Fruit fly (Drosophila melanogaster) whole organism, prepupa: ENCODE results near the gene CG42729.
A peak's percentile ranks its signal among the peaks of the same experiment; 100 is the strongest.

Experiments used
- Blimp-1 ChIP-seq: fragments of 200-800 bp; sonication (Bioruptor generic); optimal IDR thresholded peaks from 3 replicates; lab custom pipeline; 2017; ENCODE audit warnings: missing biosample characterization, missing genetic modification characterization, mild to moderate bottlenecking, moderate library complexity, missing genetic modification reagents
- CG10631 ChIP-seq: fragments of 200-800 bp; sonication (Bioruptor generic); optimal IDR thresholded peaks from 2 replicates; lab custom pipeline; 2016; ENCODE audit warnings: missing biosample characterization, missing genetic modification characterization
- CG10669 ChIP-seq: fragments of 200-800 bp; sonication (Bioruptor generic); optimal IDR thresholded peaks from 3 replicates; lab custom pipeline; 2018; ENCODE audit warnings: missing biosample characterization, mild to moderate bottlenecking, missing genetic modification characterization, moderate library complexity
- CG11762 ChIP-seq: fragments of 200-800 bp; sonication (Bioruptor generic); optimal IDR thresholded peaks from 3 replicates; lab custom pipeline; 2016; ENCODE audit warnings: missing biosample characterization, missing genetic modification characterization; ENCODE audit not compliant: insufficient read depth
- CG11902 ChIP-seq: fragments of 200-800 bp; sonication (Bioruptor generic); optimal IDR thresholded peaks from 3 replicates; lab custom pipeline; 2016; ENCODE audit warnings: missing biosample characterization, missing genetic modification characterization
- CG15336 ChIP-seq: fragments of 200-800 bp; sonication (Bioruptor generic); IDR thresholded peaks from 2 replicates; pipeline ENCODE4 v1.3.6; 2022; ENCODE audit warnings: missing biosample characterization, missing genetic modification characterization
- CG1621 ChIP-seq: fragments of 200-800 bp; sonication (Bioruptor generic); optimal IDR thresholded peaks from 3 replicates; lab custom pipeline; 2018; ENCODE audit warnings: missing biosample characterization, mild to moderate bottlenecking, missing genetic modification characterization
- CG16779 ChIP-seq: fragments of 200-800 bp; sonication (Bioruptor generic); optimal IDR thresholded peaks from 3 replicates; lab custom pipeline; 2017; ENCODE audit warnings: missing biosample characterization, mild to moderate bottlenecking, missing genetic modification characterization
- CG3032 ChIP-seq: fragments of 200-800 bp; optimal IDR thresholded peaks from 2 replicates; lab custom pipeline; 2019; ENCODE audit warnings: missing biosample characterization, mild to moderate bottlenecking, missing genetic modification characterization, moderate library complexity
- CG31627 ChIP-seq: fragments of 200-800 bp; sonication (Bioruptor generic); optimal IDR thresholded peaks from 3 replicates; lab custom pipeline; 2016; ENCODE audit warnings: missing biosample characterization, missing genetic modification characterization
- CG32006 ChIP-seq: fragments of 200-800 bp; sonication (Bioruptor generic); optimal IDR thresholded peaks from 3 replicates; lab custom pipeline; 2017; ENCODE audit warnings: missing biosample characterization, mild to moderate bottlenecking, missing genetic modification characterization
- CG3919 ChIP-seq: fragments of 200-800 bp; sonication (Bioruptor generic); optimal IDR thresholded peaks from 3 replicates; lab custom pipeline; 2016; ENCODE audit warnings: missing biosample characterization, missing genetic modification characterization
- CG6163 ChIP-seq: fragments of 200-800 bp; sonication (Bioruptor generic); IDR thresholded peaks from 3 replicates; pipeline ENCODE4 v1.3.6; 2022; ENCODE audit warnings: missing biosample characterization, missing genetic modification characterization
- CG6276 ChIP-seq: fragments of 200-800 bp; sonication (Bioruptor generic); optimal IDR thresholded peaks from 2 replicates; lab custom pipeline; 2017; ENCODE audit warnings: missing biosample characterization, mild to moderate bottlenecking, missing genetic modification characterization
- CG6808 ChIP-seq: fragments of 200-800 bp; sonication (Bioruptor generic); optimal IDR thresholded peaks from 3 replicates; lab custom pipeline; 2017; ENCODE audit warnings: missing biosample characterization, missing genetic modification characterization, mild to moderate bottlenecking, moderate library complexity, missing genetic modification reagents
- CG6854 ChIP-seq: fragments of 200-800 bp; sonication (Bioruptor generic); optimal IDR thresholded peaks from 2 replicates; lab custom pipeline; 2017; ENCODE audit warnings: missing biosample characterization, mild to moderate bottlenecking, missing genetic modification characterization
- CG7368 ChIP-seq: fragments of 200-800 bp; sonication (Bioruptor generic); optimal IDR thresholded peaks from 3 replicates; lab custom pipeline; 2016; ENCODE audit warnings: missing biosample characterization, missing genetic modification characterization
- CG8319 ChIP-seq: fragments of 200-800 bp; sonication (Bioruptor generic); optimal IDR thresholded peaks from 3 replicates; lab custom pipeline; 2016; ENCODE audit warnings: missing biosample characterization, missing genetic modification characterization
- CG8632 ChIP-seq: fragments of 200-800 bp; sonication (Bioruptor generic); optimal IDR thresholded peaks from 3 replicates; lab custom pipeline; 2016; ENCODE audit warnings: missing biosample characterization, missing genetic modification characterization
- CG9139 ChIP-seq: fragments of 200-800 bp; sonication (Bioruptor generic); optimal IDR thresholded peaks from 3 replicates; lab custom pipeline; 2017; ENCODE audit warnings: missing biosample characterization, mild to moderate bottlenecking, missing genetic modification characterization
- Eip75B ChIP-seq: fragments of 200-800 bp; sonication (Bioruptor generic); optimal IDR thresholded peaks from 3 replicates; lab custom pipeline; 2016; ENCODE audit warnings: missing biosample characterization, missing genetic modification characterization
- Eip78C ChIP-seq: fragments of 200-800 bp; sonication (Bioruptor generic); peaks from one replicate; lab custom pipeline; 2016; ENCODE audit warnings: missing biosample characterization, missing genetic modification characterization
- Ets21C ChIP-seq: fragments of 200-800 bp; sonication (Bioruptor generic); optimal IDR thresholded peaks from 3 replicates; lab custom pipeline; 2016; ENCODE audit warnings: missing biosample characterization, missing genetic modification characterization
- Ets96B ChIP-seq: fragments of 200-800 bp; optimal IDR thresholded peaks from 2 replicates; lab custom pipeline; 2019; ENCODE audit warnings: missing biosample characterization, mild to moderate bottlenecking, missing genetic modification characterization, moderate library complexity
- Hr38 ChIP-seq: sonication (Bioruptor generic); optimal IDR thresholded peaks from 2 replicates; lab custom pipeline; 2016; ENCODE audit warnings: missing biosample characterization, missing genetic modification characterization
- Hr4 ChIP-seq: fragments of 200-800 bp; sonication (Bioruptor generic); optimal IDR thresholded peaks from 3 replicates; lab custom pipeline; 2016; ENCODE audit warnings: missing biosample characterization, missing genetic modification characterization
- Lpt ChIP-seq: fragments of 200-800 bp; sonication (Bioruptor generic); optimal IDR thresholded peaks from 3 replicates; lab custom pipeline; 2016; ENCODE audit warnings: missing biosample characterization, missing genetic modification characterization
- Met ChIP-seq: fragments of 200-800 bp; sonication (Bioruptor generic); optimal IDR thresholded peaks from 3 replicates; lab custom pipeline; 2016; ENCODE audit warnings: missing biosample characterization, missing genetic modification characterization
- OdsH ChIP-seq: fragments of 200-800 bp; sonication (Bioruptor generic); optimal IDR thresholded peaks from 3 replicates; lab custom pipeline; 2016; ENCODE audit warnings: missing biosample characterization, missing genetic modification characterization
- Sox102F ChIP-seq: fragments of 200-800 bp; sonication (Bioruptor generic); optimal IDR thresholded peaks from 2 replicates; lab custom pipeline; 2016; ENCODE audit warnings: missing biosample characterization, mild to moderate bottlenecking, missing genetic modification characterization
- Sox14 ChIP-seq: fragments of 200-800 bp; sonication (Bioruptor generic); optimal IDR thresholded peaks from 3 replicates; lab custom pipeline; 2016; ENCODE audit warnings: missing biosample characterization, missing genetic modification characterization
- Sox15 ChIP-seq: fragments of 200-800 bp; sonication (Bioruptor generic); optimal IDR thresholded peaks from 3 replicates; lab custom pipeline; 2016; ENCODE audit warnings: missing biosample characterization, missing genetic modification characterization
- cyc ChIP-seq: fragments of 200-800 bp; sonication (Bioruptor generic); optimal IDR thresholded peaks from 3 replicates; lab custom pipeline; 2016; ENCODE audit warnings: missing biosample characterization, missing genetic modification characterization
- dsx ChIP-seq: fragments of 200-800 bp; optimal IDR thresholded peaks from 3 replicates; lab custom pipeline; 2019; ENCODE audit warnings: missing biosample characterization, mild to moderate bottlenecking, missing genetic modification characterization, moderate library complexity; ENCODE audit not compliant: poor library complexity, severe bottlenecking
- eg ChIP-seq: fragments of 200-800 bp; sonication (Bioruptor generic); IDR thresholded peaks from 3 replicates; pipeline ENCODE4 v1.3.6; 2022; ENCODE audit warnings: missing biosample characterization, missing genetic modification characterization
- esn ChIP-seq: fragments of 200-800 bp; sonication (Bioruptor generic); optimal IDR thresholded peaks from 2 replicates; lab custom pipeline; 2016; ENCODE audit warnings: missing biosample characterization, mild to moderate bottlenecking, missing genetic modification characterization, moderate library complexity
- fd59A ChIP-seq: fragments of 200-800 bp; sonication (Bioruptor generic); optimal IDR thresholded peaks from 2 replicates; lab custom pipeline; 2017; ENCODE audit warnings: missing biosample characterization, mild to moderate bottlenecking, missing genetic modification characterization, missing genetic modification reagents
- fd85E ChIP-seq: fragments of 200-800 bp; sonication (Bioruptor generic); optimal IDR thresholded peaks from 3 replicates; lab custom pipeline; 2016; ENCODE audit warnings: missing biosample characterization, missing genetic modification characterization
- fkh ChIP-seq: fragments of 200-800 bp; sonication (Bioruptor generic); optimal IDR thresholded peaks from 3 replicates; lab custom pipeline; 2017; ENCODE audit warnings: missing biosample characterization, mild to moderate bottlenecking, missing genetic modification characterization, moderate library complexity
- lz ChIP-seq: fragments of 200-800 bp; sonication (Bioruptor generic); optimal IDR thresholded peaks from 3 replicates; lab custom pipeline; 2016; ENCODE audit warnings: missing biosample characterization, missing genetic modification characterization
- pdm3 ChIP-seq: fragments of 200-800 bp; sonication (Bioruptor generic); optimal IDR thresholded peaks from 3 replicates; lab custom pipeline; 2016; ENCODE audit warnings: missing biosample characterization, missing genetic modification characterization
- salr ChIP-seq, 2 experiments: fragments of 200-800 bp; sonication (Bioruptor generic); optimal IDR thresholded peaks; 3 replicates each; lab custom pipeline; 2016 to 2018; ENCODE audit warnings: missing biosample characterization in 2 of 2, missing genetic modification characterization in 2 of 2, mild to moderate bottlenecking in 1 of 2
- spab ChIP-seq: fragments of 200-800 bp; sonication (Bioruptor generic); optimal IDR thresholded peaks from 2 replicates; lab custom pipeline; 2017; ENCODE audit warnings: missing biosample characterization, mild to moderate bottlenecking, missing genetic modification characterization, missing genetic modification reagents
- ss ChIP-seq, 2 experiments: fragments of 200-800 bp; sonication (Bioruptor generic); optimal IDR thresholded peaks; 2 replicates in 1 of 2; 3 replicates in 1 of 2; lab custom pipeline; 2017 to 2018; ENCODE audit warnings: mild to moderate bottlenecking in 2 of 2, missing biosample characterization in 2 of 2, missing genetic modification characterization in 2 of 2, moderate library complexity in 1 of 2
- svp ChIP-seq: fragments of 200-800 bp; sonication (Bioruptor generic); peaks from one replicate; lab custom pipeline; 2016; ENCODE audit warnings: missing biosample characterization, missing genetic modification characterization
- topi ChIP-seq: fragments of 200-800 bp; sonication (Bioruptor generic); optimal IDR thresholded peaks from 3 replicates; lab custom pipeline; 2016; ENCODE audit warnings: missing biosample characterization, missing genetic modification characterization

CG42729 gene

DNA sequence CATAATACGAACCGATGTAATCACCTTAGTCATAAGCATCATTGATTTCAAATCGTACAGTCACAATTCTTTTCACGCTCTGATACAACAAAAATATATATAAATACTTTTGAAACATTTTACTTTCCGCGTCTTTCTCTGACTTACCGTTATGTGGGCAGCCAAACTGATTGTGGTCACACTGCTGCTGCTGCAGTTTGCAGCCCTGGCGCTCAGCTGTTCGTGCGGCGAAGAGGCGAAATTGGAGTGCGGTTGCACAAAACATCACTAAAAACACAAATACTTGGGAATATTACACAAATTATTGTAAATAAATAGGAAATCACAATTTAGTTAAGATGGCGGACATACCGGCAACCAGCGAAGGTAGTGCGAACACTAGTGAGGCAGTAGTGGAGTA is 17.9 kb downstream of the CG42729 start, which contains the start of the genes gdl and gdl-ORF39:
TSS of gene gdl (plus strand) at position 48 of the 400 bp plus-strand sequence.
TSS of gene gdl-ORF39 (plus strand) at position 48 of the 400 bp plus-strand sequence.
- TF ChIP-seq Eip75B (GFP tag; lab: Kevin White, UChicago) (no peak), Sox15 (no peak), Sox14 (GFP tag; lab: Kevin White, UChicago) (no peak), esn (no peak), Eip78C (peak; percentile 64), pdm3 (GFP tag; lab: Kevin White, UChicago) (no peak), CG8632 (GFP tag; lab: Kevin White, UChicago) (no peak), Hr4 (no peak)

DNA sequence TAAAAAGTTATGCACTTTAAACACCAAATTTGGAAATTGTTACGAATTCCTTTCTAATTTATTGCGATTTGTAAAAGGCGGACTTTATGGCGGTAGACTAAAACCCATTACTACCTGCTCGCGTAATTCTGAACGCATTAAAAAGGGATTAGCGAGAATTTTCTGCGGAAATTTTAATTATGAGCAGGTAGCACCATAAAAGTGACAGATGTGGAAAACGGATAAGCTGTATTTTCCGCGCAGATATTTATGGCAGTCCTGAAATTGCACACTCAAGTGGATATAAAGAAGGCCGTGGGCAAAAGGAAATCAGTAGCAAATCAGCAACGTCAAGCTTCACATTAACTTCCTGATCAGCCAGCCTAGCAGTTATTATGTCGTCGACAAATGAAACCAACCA is 18.6 kb downstream of the CG42729 start, which contains the start of gene Z600:
TSS of gene Z600 (plus strand) at position 312 of the 400 bp plus-strand sequence.
- TF ChIP-seq Ets96B (tag; lab: Kevin White, UChicago) (no peak), CG1621 (no peak)

DNA sequence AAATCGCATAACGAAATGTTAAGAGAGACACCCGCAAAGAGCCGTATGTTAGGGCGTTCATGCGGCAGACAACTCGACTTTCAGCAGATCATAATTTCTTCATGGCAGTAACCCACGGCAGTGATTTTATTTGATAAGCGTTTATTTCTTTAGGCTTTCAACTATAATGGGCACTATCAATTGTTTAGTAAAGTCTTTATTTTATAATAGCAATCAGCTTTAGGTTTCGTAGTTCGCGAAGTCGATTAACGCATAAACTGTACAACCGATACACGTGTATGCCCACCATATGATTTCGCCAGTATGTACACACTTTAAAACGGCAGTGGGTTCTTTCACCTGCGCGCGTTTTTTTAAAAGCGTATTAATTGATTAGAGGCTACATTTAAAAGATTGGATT is 19.1 kb downstream of the CG42729 start, which contains the start of gene CG7841:
TSS of gene CG7841 (minus strand) at position 20 of the 400 bp plus-strand sequence.
- peak; percentile 97 for TF ChIP-seq OdsH (GFP tag; lab: Kevin White, UChicago)
- TF ChIP-seq CG6276 (GFP tag; lab: Kevin White, UChicago), result peak; percentile 97
- peak; percentile 96 for TF ChIP-seq Lpt (GFP tag; lab: Kevin White, UChicago)
- peak; percentile 98 for TF ChIP-seq CG6163 (GFP tag; lab: Robert Waterston, UW)
- peak; percentile 97 for TF ChIP-seq CG8632 (GFP tag; lab: Kevin White, UChicago)
- peak; percentile 99 for TF ChIP-seq Met (GFP tag; lab: Kevin White, UChicago)
- peak; percentile 99 for TF ChIP-seq CG15336 (GFP tag; lab: Robert Waterston, UW)
- peak; percentile 93 for TF ChIP-seq fd85E
- peak; percentile 99 for TF ChIP-seq lz (GFP tag; lab: Kevin White, UChicago)
- peak; percentile 98 for TF ChIP-seq CG6808
- peak; percentile 98 for TF ChIP-seq Ets96B (tag; lab: Kevin White, UChicago)
- peak; percentile 89 for TF ChIP-seq fkh (GFP tag; lab: Kevin White, UChicago)
- peak; percentile 96 for TF ChIP-seq spab
- peak; percentile 99 for TF ChIP-seq topi (GFP tag; lab: Kevin White, UChicago)
- peak; percentile 96 for TF ChIP-seq Ets21C
- peak; percentile 99 for TF ChIP-seq Eip75B (GFP tag; lab: Kevin White, UChicago)
- TF ChIP-seq eg (GFP tag; lab: Robert Waterston, UW), result peak; percentile 98; the same call in 2 of the 3 replicates
- peak; percentile 99 for TF ChIP-seq CG3919
- TF ChIP-seq fd59A (GFP tag; lab: Kevin White, UChicago), result peak; percentile 95
- TF ChIP-seq svp (GFP tag; lab: Kevin White, UChicago), result peak; percentile 99
- TF ChIP-seq CG9139, result peak; percentile 97
- peak; percentile 97 for TF ChIP-seq CG31627
- TF ChIP-seq CG11762 (GFP tag; lab: Kevin White, UChicago), result peak; percentile 96
- peak; percentile 98 for TF ChIP-seq Sox14 (GFP tag; lab: Kevin White, UChicago)
- peak; percentile 98 for TF ChIP-seq dsx
- peak; percentile 95 for TF ChIP-seq CG8319 (GFP tag; lab: Kevin White, UChicago)
- TF ChIP-seq CG32006, result peak; percentile 96
- peak; percentile 94 for TF ChIP-seq CG10631 (GFP tag; lab: Kevin White, UChicago)
- peak; percentile 97 for TF ChIP-seq CG16779
- TF ChIP-seq CG3032 (tag; lab: Kevin White, UChicago), result peak; percentile 99
- peak; percentile 98 for TF ChIP-seq CG10669
- TF ChIP-seq CG11902 (GFP tag; lab: Kevin White, UChicago), result peak; percentile 90
- TF ChIP-seq pdm3 (GFP tag; lab: Kevin White, UChicago), result peak; percentile 98
- peak; percentile 97 for TF ChIP-seq CG7368 (GFP tag; lab: Kevin White, UChicago)
- TF ChIP-seq Sox102F (GFP tag; lab: Kevin White, UChicago), result peak; percentile 99
- TF ChIP-seq CG6854, result peak; percentile 99
- peak; percentile 98 for TF ChIP-seq Hr4
- TF ChIP-seq Eip78C, result peak; percentile 100
- TF ChIP-seq Blimp-1 (GFP tag; lab: Kevin White, UChicago), result peak; percentile 93
- peak; percentile 40 for TF ChIP-seq Hr38 (GFP tag; lab: Kevin White, UChicago)
- TF ChIP-seq ss (GFP tag; optimal IDR thresholded peaks at IDR 0.05; lab: Kevin White, UChicago), result peak; percentile 98 to 99
- peak; percentile 97 for TF ChIP-seq cyc
- TF ChIP-seq salr (GFP tag; optimal IDR thresholded peaks at IDR 0.05; lab: Kevin White, UChicago), result peak; percentile 93 to 95
